Fruit fly (Drosophila melanogaster): Measurements from ENCODE around the gene CG5880.

Gene CG5880

DNA sequence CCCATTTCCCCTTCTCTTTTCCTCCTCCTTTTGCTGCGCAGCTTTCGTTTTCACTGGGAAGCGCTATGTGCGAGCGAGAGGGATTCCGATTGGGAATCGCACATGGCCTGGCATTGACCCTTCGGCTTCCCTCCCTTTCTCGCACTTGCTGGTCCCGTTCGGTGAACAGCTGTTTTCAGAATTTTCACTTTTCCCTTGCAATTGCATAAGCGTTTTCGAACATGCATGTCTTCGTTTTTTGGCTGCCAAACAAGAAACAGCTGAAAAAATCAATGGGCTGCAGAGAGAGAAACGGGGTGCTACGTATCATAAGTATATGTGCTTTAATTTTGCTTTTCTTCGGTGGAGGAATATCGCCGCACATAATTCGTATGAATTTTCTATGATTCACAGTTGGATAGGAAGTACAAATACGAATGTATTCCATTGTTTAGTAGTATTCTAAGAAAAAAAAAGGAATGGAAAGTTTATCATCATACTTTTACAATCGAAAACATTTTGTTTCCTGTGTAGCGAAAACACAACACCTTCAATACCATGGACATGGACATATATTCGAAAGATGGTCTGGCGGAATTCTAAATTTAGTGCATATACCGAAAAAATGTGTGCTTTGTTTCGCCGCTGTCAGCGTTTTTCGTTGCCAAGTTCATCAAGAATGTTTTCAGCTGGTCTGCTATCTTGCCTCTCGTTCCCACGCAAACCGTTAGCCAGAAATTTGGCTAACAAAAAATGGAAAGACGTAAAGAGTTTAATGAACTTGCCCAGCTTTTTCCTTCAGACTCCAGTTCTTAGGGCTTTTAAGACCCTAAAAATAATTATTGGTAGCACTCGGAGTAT is 35.8 kb downstream of the CG5880 start (continued):
- TF ChIP-seq CG10274 (GFP tag; optimal IDR thresholded peaks at IDR 0.05) = no peak
- no peak for TF ChIP-seq tll (GFP tag; optimal IDR thresholded peaks at IDR 0.05)
- no peak for TF ChIP-seq CG12155 (GFP tag; optimal IDR thresholded peaks at IDR 0.05)
- TF ChIP-seq Eip74EF (GFP tag; optimal IDR thresholded peaks at IDR 0.05) = peak in 1 of 2 experiments; percentile 28
- no peak for TF ChIP-seq stwl (tag; optimal IDR thresholded peaks at IDR 0.05)
- TF ChIP-seq CG1024 (GFP tag; IDR thresholded peaks at IDR 0.05) = no peak
- TF ChIP-seq CHES-1-like (GFP tag; optimal IDR thresholded peaks at IDR 0.05) = peak; percentile 23
- TF ChIP-seq YL-1 (GFP tag; optimal IDR thresholded peaks at IDR 0.05) = peak; percentile 25
- TF ChIP-seq CG16863 (GFP tag; optimal IDR thresholded peaks at IDR 0.05) = peak; percentile 35
- TF ChIP-seq CG14014 (GFP tag; IDR thresholded peaks at IDR 0.05) = 0 out of 2 replicates have a peak, but pooled peaks have one; percentile 39
- TF ChIP-seq pita (GFP tag; optimal IDR thresholded peaks at IDR 0.05) = no peak
- TF ChIP-seq psq (GFP tag; optimal IDR thresholded peaks at IDR 0.05) = peak; percentile 11
- TF ChIP-seq CG4820 (GFP tag; optimal IDR thresholded peaks at IDR 0.05) = peak; percentile 16
- no peak for TF ChIP-seq Rx (GFP tag; IDR thresholded peaks at IDR 0.05)
- TF ChIP-seq dmrt99B (tag; optimal IDR thresholded peaks at IDR 0.05) = peak; percentile 68
- no peak for TF ChIP-seq ara (GFP tag; IDR thresholded peaks at IDR 0.05)
- no peak for TF ChIP-seq cad (GFP tag; optimal IDR thresholded peaks at IDR 0.05)
- TF ChIP-seq CG10267 (tag; optimal IDR thresholded peaks at IDR 0.05) = peak; percentile 19
- TF ChIP-seq CG12942 (GFP tag; optimal IDR thresholded peaks at IDR 0.05) = peak; percentile 10
- peak; percentile 6 for TF ChIP-seq gsb-n (tag; optimal IDR thresholded peaks at IDR 0.05)
- no peak for TF ChIP-seq knrl (GFP tag; IDR thresholded peaks at IDR 0.05; ENCODE audit: partially characterized antibody)
- no peak for TF ChIP-seq CG32767 (GFP tag; IDR thresholded peaks at IDR 0.05)
- no peak for TF ChIP-seq sima (GFP tag; optimal IDR thresholded peaks at IDR 0.05)
- peak; percentile 14 for TF ChIP-seq CG13296 (GFP tag; optimal IDR thresholded peaks at IDR 0.05)
- no peak for TF ChIP-seq gcm2 (GFP tag; optimal IDR thresholded peaks at IDR 0.05)
- peak; percentile 76 for TF ChIP-seq zfh2 (GFP tag; optimal IDR thresholded peaks at IDR 0.05)
- TF ChIP-seq CG4360 (GFP tag; IDR thresholded peaks at IDR 0.05) = no peak
- TF ChIP-seq CG31441 (GFP tag; IDR thresholded peaks at IDR 0.05) = peak; percentile 58
- TF ChIP-seq ssp (GFP tag; IDR thresholded peaks at IDR 0.05) = 0 out of 2 replicates have a peak, but pooled peaks have one; percentile 6
- no peak for TF ChIP-seq chm (GFP tag; IDR thresholded peaks at IDR 0.05)
- no peak for TF ChIP-seq eyg (GFP tag; optimal IDR thresholded peaks at IDR 0.05)
- no peak for TF ChIP-seq CG13123 (GFP tag; optimal IDR thresholded peaks at IDR 0.05)
- no peak for TF ChIP-seq sc (optimal IDR thresholded peaks at IDR 0.05)
- TF ChIP-seq sc (GFP tag; optimal IDR thresholded peaks at IDR 0.05) = no peak
- TF ChIP-seq Usf (GFP tag; optimal IDR thresholded peaks at IDR 0.05) = peak; percentile 4
- no peak for TF ChIP-seq btn (GFP tag; optimal IDR thresholded peaks at IDR 0.05)
- TF ChIP-seq Lpt (GFP tag; optimal IDR thresholded peaks at IDR 0.05) = no peak
- TF ChIP-seq CG4854 (GFP tag; optimal IDR thresholded peaks at IDR 0.05) = peak; percentile 22
- 0 out of 3 replicates have a peak, but pooled peaks have one; percentile 17 for TF ChIP-seq croc (GFP tag; conservative IDR thresholded peaks at IDR 0.05)
- TF ChIP-seq br (optimal IDR thresholded peaks at IDR 0.05) = no peak
- peak; percentile 97 for TF ChIP-seq Elba2 (GFP tag; optimal IDR thresholded peaks at IDR 0.05)
- no peak for TF ChIP-seq CG5953 (GFP tag; IDR thresholded peaks at IDR 0.05)
- TF ChIP-seq phol (tag; optimal IDR thresholded peaks at IDR 0.05) = peak; percentile 58
- TF ChIP-seq mld (GFP tag; IDR thresholded peaks at IDR 0.05; ENCODE audit: partially characterized antibody) = no peak
- TF ChIP-seq Nf-YA (GFP tag; IDR thresholded peaks at IDR 0.05) = no peak
- TF ChIP-seq kni (GFP tag; optimal IDR thresholded peaks at IDR 0.05) = no peak
- peak; percentile 20 for TF ChIP-seq tap (tag; optimal IDR thresholded peaks at IDR 0.05)
- peak; percentile 30 for TF ChIP-seq HLH54F (GFP tag; optimal IDR thresholded peaks at IDR 0.05)
- TF ChIP-seq CG1832 (GFP tag; optimal IDR thresholded peaks at IDR 0.05) = peak; percentile 61
- no peak for TF ChIP-seq ttk (GFP tag; IDR thresholded peaks at IDR 0.05)

Measured in whole organism, embryonic.